Worm (Caenorhabditis elegans) whole organism, L1 larva: ENCODE measurements around the gene nhr-97.
A peak's percentile ranks its signal among the peaks of the same experiment; 100 is the strongest.

Experiments
- C04F5.9 ChIP-seq: sonication (generic microtip); optimal IDR thresholded peaks from 2 replicates; lab custom pipeline; 2016; ENCODE audit warnings: missing genetic modification characterization, missing compliant biosample characterization
- F16B12.6 ChIP-seq: fragments of 150-350 bp; optimal IDR thresholded peaks from 2 replicates; lab custom pipeline; 2014; ENCODE audit warnings: missing biosample characterization, missing genetic modification characterization
- aha-1 ChIP-seq: fragments of 150-350 bp; optimal IDR thresholded peaks from 2 replicates; lab custom pipeline; 2014; ENCODE audit warnings: missing biosample characterization, missing genetic modification characterization
- aly-2 ChIP-seq: fragments of 150-350 bp; optimal IDR thresholded peaks from 2 replicates; lab custom pipeline; 2014; ENCODE audit warnings: missing biosample characterization, missing genetic modification characterization
- ama-1 ChIP-seq: fragments of 150-350 bp; optimal IDR thresholded peaks from 2 replicates; lab custom pipeline; 2014
- blmp-1 ChIP-seq: fragments of 150-350 bp; optimal IDR thresholded peaks from 2 replicates; lab custom pipeline; 2014; ENCODE audit warnings: missing biosample characterization, missing genetic modification characterization
- ceh-63 ChIP-seq: fragments of 200-800 bp; sonication (Bioruptor generic); optimal IDR thresholded peaks from 2 replicates; lab custom pipeline; 2018; ENCODE audit warnings: mild to moderate bottlenecking, missing genetic modification characterization, missing compliant biosample characterization
- ceh-8 ChIP-seq: fragments of 200-800 bp; sonication (Bioruptor generic); optimal IDR thresholded peaks from 2 replicates; lab custom pipeline; 2018; ENCODE audit warnings: mild to moderate bottlenecking, missing genetic modification characterization, moderate library complexity, missing compliant biosample characterization
- ceh-88 ChIP-seq: fragments of 200-800 bp; sonication (Bioruptor generic); IDR thresholded peaks from 2 replicates; pipeline ENCODE4 v1.3.6; 2022; ENCODE audit warnings: missing genetic modification characterization, missing compliant biosample characterization
- ceh-90 ChIP-seq: sonication (generic microtip); optimal IDR thresholded peaks from 2 replicates; lab custom pipeline; 2016; ENCODE audit warnings: missing genetic modification characterization, missing compliant biosample characterization
- ces-1 ChIP-seq: fragments of 150-350 bp; optimal IDR thresholded peaks from 2 replicates; lab custom pipeline; 2014; ENCODE audit warnings: missing biosample characterization, missing genetic modification reagents, missing genetic modification characterization
- dpl-1 ChIP-seq, 3 experiments: fragments of 150-350 bp in 2 of 3; sonication (generic microtip) in 1 of 3; optimal IDR thresholded peaks; 2 replicates each; lab custom pipeline; 2014 to 2017; ENCODE audit warnings: missing biosample characterization in 3 of 3, missing genetic modification characterization in 3 of 3, missing genetic modification reagents in 3 of 3
- dsc-1 ChIP-seq: sonication (generic microtip); optimal IDR thresholded peaks from 2 replicates; lab custom pipeline; 2016; ENCODE audit warnings: mild to moderate bottlenecking, missing genetic modification characterization, missing compliant biosample characterization
- egl-27 ChIP-seq, 2 experiments: fragments of 150-350 bp in 1 of 2; sonication (generic microtip); optimal IDR thresholded peaks; 3 replicates each; lab custom pipeline; 2017 to 2018; ENCODE audit warnings: missing biosample characterization in 2 of 2, missing genetic modification characterization in 2 of 2, missing genetic modification reagents in 2 of 2
- elt-2 ChIP-seq: sonication (generic microtip); optimal IDR thresholded peaks from 2 replicates; lab custom pipeline; 2016; ENCODE audit warnings: missing genetic modification characterization, mild to moderate bottlenecking, inconsistent platforms, missing compliant biosample characterization, missing genetic modification reagents
- elt-3 ChIP-seq, 6 experiments: fragments of 150-350 bp in 1 of 6; sonication (generic microtip); optimal IDR thresholded peaks; 2 replicates each; lab custom pipeline; 2017 to 2018; ENCODE audit warnings: missing biosample characterization in 6 of 6, missing genetic modification characterization in 6 of 6, inconsistent platforms in 1 of 6
- fos-1 ChIP-seq: fragments of 150-350 bp; optimal IDR thresholded peaks from 2 replicates; lab custom pipeline; 2014; ENCODE audit warnings: missing biosample characterization, missing genetic modification characterization
- grh-1 ChIP-seq: fragments of 200-800 bp; sonication (Bioruptor generic); IDR thresholded peaks from 2 replicates; pipeline ENCODE4 v1.3.6; 2022; ENCODE audit warnings: missing genetic modification reagents, missing genetic modification characterization, missing compliant biosample characterization
- hlh-17 ChIP-seq: fragments of 200-800 bp; sonication (Bioruptor generic); optimal IDR thresholded peaks from 2 replicates; lab custom pipeline; 2018; ENCODE audit warnings: missing genetic modification characterization, mild to moderate bottlenecking, missing compliant biosample characterization, moderate library complexity, borderline replicate concordance
- hpl-2 ChIP-seq: fragments of 150-350 bp; optimal IDR thresholded peaks from 2 replicates; lab custom pipeline; 2014; ENCODE audit warnings: missing biosample characterization, missing genetic modification reagents, missing genetic modification characterization
- irx-1 ChIP-seq: sonication (generic microtip); optimal IDR thresholded peaks from 2 replicates; lab custom pipeline; 2016; ENCODE audit warnings: missing genetic modification characterization, missing compliant biosample characterization
- isw-1 ChIP-seq: fragments of 200-800 bp; sonication (Bioruptor generic); IDR thresholded peaks from 2 replicates; pipeline ENCODE4 v1.3.6; 2022; ENCODE audit warnings: missing genetic modification characterization, missing compliant biosample characterization
- jun-1 ChIP-seq: fragments of 150-350 bp; optimal IDR thresholded peaks from 2 replicates; lab custom pipeline; 2014; ENCODE audit warnings: missing biosample characterization, missing genetic modification reagents, missing genetic modification characterization
- lin-14 ChIP-seq: fragments of 200-800 bp; sonication (Bioruptor generic); optimal IDR thresholded peaks from 2 replicates; lab custom pipeline; 2018; ENCODE audit warnings: mild to moderate bottlenecking, missing genetic modification characterization, moderate library complexity, missing compliant biosample characterization
- lin-35 ChIP-seq, 2 experiments: fragments of 150-350 bp; optimal IDR thresholded peaks; 2 replicates each; lab custom pipeline; 2014; ENCODE audit warnings: missing biosample characterization in 2 of 2, missing genetic modification characterization in 2 of 2, missing genetic modification reagents in 2 of 2
- mab-9 ChIP-seq: fragments of 200-800 bp; sonication (Bioruptor generic); IDR thresholded peaks from 2 replicates; pipeline ENCODE4 v1.3.6; 2022; ENCODE audit warnings: missing genetic modification reagents, missing genetic modification characterization, missing compliant biosample characterization
- mep-1 ChIP-seq: fragments of 150-350 bp; optimal IDR thresholded peaks from 2 replicates; lab custom pipeline; 2014; ENCODE audit warnings: missing biosample characterization, missing genetic modification characterization
- nhr-11 ChIP-seq: fragments of 150-350 bp; optimal IDR thresholded peaks from 2 replicates; lab custom pipeline; 2014; ENCODE audit warnings: missing biosample characterization, missing genetic modification characterization
- nhr-12 ChIP-seq: sonication (generic microtip); optimal IDR thresholded peaks from 2 replicates; lab custom pipeline; 2017; ENCODE audit warnings: missing biosample characterization, missing genetic modification characterization
- nhr-19 ChIP-seq: fragments of 200-800 bp; sonication (Bioruptor generic); conservative IDR thresholded peaks from 2 replicates; pipeline ENCODE4 v1.3.6; 2022; ENCODE audit warnings: missing genetic modification characterization, missing compliant biosample characterization
- nhr-20 ChIP-seq: sonication (generic microtip); optimal IDR thresholded peaks from 2 replicates; lab custom pipeline; 2016; ENCODE audit warnings: mild to moderate bottlenecking, missing genetic modification characterization, missing compliant biosample characterization
- nhr-237 ChIP-seq: fragments of 150-350 bp; optimal IDR thresholded peaks from 2 replicates; lab custom pipeline; 2014; ENCODE audit warnings: missing biosample characterization, missing genetic modification characterization
- nhr-47 ChIP-seq: sonication (generic microtip); optimal IDR thresholded peaks from 2 replicates; lab custom pipeline; 2016; ENCODE audit warnings: mild to moderate bottlenecking, missing genetic modification characterization, moderate library complexity, missing compliant biosample characterization
- nhr-71 ChIP-seq: sonication (generic microtip); optimal IDR thresholded peaks from 2 replicates; lab custom pipeline; 2016; ENCODE audit warnings: mild to moderate bottlenecking, missing genetic modification characterization, moderate library complexity, missing compliant biosample characterization
- nhr-85 ChIP-seq: sonication (generic microtip); peaks from one replicate; lab custom pipeline; 2016; ENCODE audit warnings: missing genetic modification characterization, inconsistent platforms, missing compliant biosample characterization
- pax-3 ChIP-seq: fragments of 200-800 bp; sonication (Bioruptor generic); optimal IDR thresholded peaks from 2 replicates; lab custom pipeline; 2018; ENCODE audit warnings: mild to moderate bottlenecking, missing genetic modification characterization, moderate library complexity, missing compliant biosample characterization
- pqm-1 ChIP-seq: sonication (generic microtip); optimal IDR thresholded peaks from 3 replicates; lab custom pipeline; 2017; ENCODE audit warnings: missing biosample characterization, missing genetic modification characterization
- skn-1 ChIP-seq: fragments of 150-350 bp; optimal IDR thresholded peaks from 2 replicates; lab custom pipeline; 2014; ENCODE audit warnings: missing biosample characterization, missing genetic modification characterization
- sox-4 ChIP-seq: sonication (generic microtip); optimal IDR thresholded peaks from 2 replicates; lab custom pipeline; 2016; ENCODE audit warnings: missing genetic modification characterization, missing compliant biosample characterization
- swsn-7 ChIP-seq: sonication (generic microtip); optimal IDR thresholded peaks from 2 replicates; lab custom pipeline; 2016; ENCODE audit warnings: missing genetic modification characterization, missing compliant biosample characterization
- tbx-2 ChIP-seq: sonication (generic microtip); optimal IDR thresholded peaks from 2 replicates; lab custom pipeline; 2016; ENCODE audit warnings: missing genetic modification characterization, missing compliant biosample characterization
- tlp-1 ChIP-seq: fragments of 150-350 bp; optimal IDR thresholded peaks from 2 replicates; lab custom pipeline; 2014; ENCODE audit warnings: missing biosample characterization, missing genetic modification characterization
- unc-130 ChIP-seq: fragments of 150-350 bp; optimal IDR thresholded peaks from 2 replicates; lab custom pipeline; 2017; ENCODE audit warnings: missing biosample characterization, missing genetic modification characterization, inconsistent platforms
- unc-30 ChIP-seq: sonication (generic microtip); optimal IDR thresholded peaks from 2 replicates; lab custom pipeline; 2017; ENCODE audit warnings: missing biosample characterization, missing genetic modification characterization
- unc-62 ChIP-seq: fragments of 150-350 bp; optimal IDR thresholded peaks from 2 replicates; lab custom pipeline; 2014; ENCODE audit warnings: missing biosample characterization, missing genetic modification reagents, missing genetic modification characterization
- unc-98 ChIP-seq: fragments of 200-800 bp; sonication (Bioruptor generic); IDR thresholded peaks from 2 replicates; pipeline ENCODE4 v1.3.6; 2022; ENCODE audit warnings: missing genetic modification characterization, missing compliant biosample characterization
- xbp-1 ChIP-seq: sonication (generic microtip); optimal IDR thresholded peaks from 2 replicates; lab custom pipeline; 2016; ENCODE audit warnings: missing genetic modification characterization, missing compliant biosample characterization

Gene nhr-97

DNA sequence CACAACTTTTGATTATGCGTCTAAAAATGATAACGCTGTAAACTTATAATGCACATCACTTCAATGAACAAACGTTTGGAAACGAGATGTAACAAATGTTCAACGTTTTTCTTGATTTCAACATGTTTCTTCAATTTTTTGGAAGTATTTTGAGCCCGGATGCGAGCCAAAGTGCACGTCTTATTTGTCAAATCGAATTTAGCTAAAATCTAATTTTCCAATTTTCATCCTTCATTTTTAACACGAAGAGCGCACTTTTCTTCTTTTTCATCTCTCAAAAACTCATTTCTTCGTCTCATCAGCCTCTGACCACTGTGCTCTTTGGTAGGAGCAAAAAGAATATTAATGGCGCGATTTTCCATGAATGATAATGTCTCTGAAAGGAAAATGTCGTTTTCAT is 40.9 kb downstream of the nhr-97 start (continued):
- TF ChIP-seq irx-1 (tag; lab: Kevin White, UChicago), result no peak
- no peak for TF ChIP-seq sox-4 (tag; lab: Kevin White, UChicago)
- no peak for TF ChIP-seq ama-1
- TF ChIP-seq ceh-63, result no peak
- no peak for TF ChIP-seq unc-130 (tag; lab: Kevin White, UChicago)
- TF ChIP-seq dsc-1 (tag; lab: Kevin White, UChicago), result peak; percentile 54
- TF ChIP-seq jun-1 (tag; lab: Kevin White, UChicago), result no peak
- no peak for TF ChIP-seq nhr-237
- no peak for TF ChIP-seq swsn-7
- TF ChIP-seq ces-1 (GFP tag; lab: Kevin White, UChicago), result peak; percentile 72
- no peak for TF ChIP-seq grh-1
- TF ChIP-seq elt-3 (tag; optimal IDR thresholded peaks at IDR 0.05; lab: Kevin White, UChicago), result no peak
- no peak for TF ChIP-seq mep-1 (tag; lab: Kevin White, UChicago)
- peak; percentile 40 for TF ChIP-seq nhr-71 (tag; lab: Kevin White, UChicago)
- no peak for TF ChIP-seq F16B12.6 (tag; lab: Kevin White, UChicago)
- TF ChIP-seq nhr-47 (tag; lab: Kevin White, UChicago), result peak; percentile 8

DNA sequence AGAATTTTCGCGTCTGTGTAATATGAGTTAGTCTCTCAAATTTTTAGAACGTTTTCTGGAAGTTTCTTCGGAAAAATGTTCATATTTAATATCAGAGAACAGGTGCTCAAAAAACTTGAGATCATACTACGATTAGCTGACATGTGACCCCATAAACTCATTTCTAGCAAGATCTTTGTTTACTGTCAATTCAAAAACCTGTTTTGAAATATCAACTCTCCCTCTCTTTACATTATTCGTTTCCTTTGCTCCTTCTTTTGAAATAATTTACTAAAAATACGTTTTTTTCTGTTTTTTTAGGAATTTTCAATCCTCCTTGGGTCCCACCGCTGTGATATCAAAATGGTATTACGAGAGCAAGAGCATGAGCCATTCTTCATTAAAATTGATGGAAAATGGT is 41.7 kb downstream of the nhr-97 start, which contains the start of gene fat-4:
Gene fat-4 (plus strand): TSS at position 301 of the 400 bp plus-strand sequence.
- TF ChIP-seq ces-1 (GFP tag; lab: Kevin White, UChicago) (no peak), tbx-2 (no peak), aly-2 (tag; lab: Kevin White, UChicago) (no peak), ceh-88 (GFP tag; lab: Robert Waterston, UW) (no peak), egl-27 (tag; optimal IDR thresholded peaks at IDR 0.05; lab: Kevin White, UChicago) (no peak), fos-1 (tag; lab: Kevin White, UChicago) (no peak), mab-9 (no peak), unc-62 (no peak), nhr-85 (tag; lab: Kevin White, UChicago) (no peak)

DNA sequence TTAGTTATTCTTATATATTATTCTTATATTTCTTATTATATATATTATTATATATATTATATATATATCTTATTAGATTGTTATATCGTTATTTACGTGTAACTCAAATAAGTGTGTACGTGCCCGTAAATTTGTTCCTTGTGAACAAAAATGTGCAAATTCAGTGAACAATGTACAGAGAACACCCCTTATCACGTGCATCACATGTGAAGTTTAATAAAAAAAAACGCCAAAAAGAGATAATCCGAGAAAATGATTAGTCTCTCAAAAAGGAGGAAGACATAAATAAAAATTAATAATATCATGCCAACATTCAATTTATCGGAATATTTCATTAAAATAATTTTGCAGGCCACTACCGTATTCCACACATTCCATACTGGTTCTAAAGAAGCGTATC is 42.2 kb downstream of the nhr-97 start:
- peak; percentile 40 for TF ChIP-seq elt-2
- no peak for TF ChIP-seq hlh-17 (GFP tag; lab: Kevin White, UChicago)
- no peak for TF ChIP-seq nhr-47 (tag; lab: Kevin White, UChicago)
- TF ChIP-seq F16B12.6 (tag; lab: Kevin White, UChicago), result no peak
- 0 out of 2 replicates have a peak, but pooled peaks have one; percentile 9 for TF ChIP-seq nhr-19
- peak; percentile 42 for TF ChIP-seq dsc-1 (tag; lab: Kevin White, UChicago)

DNA sequence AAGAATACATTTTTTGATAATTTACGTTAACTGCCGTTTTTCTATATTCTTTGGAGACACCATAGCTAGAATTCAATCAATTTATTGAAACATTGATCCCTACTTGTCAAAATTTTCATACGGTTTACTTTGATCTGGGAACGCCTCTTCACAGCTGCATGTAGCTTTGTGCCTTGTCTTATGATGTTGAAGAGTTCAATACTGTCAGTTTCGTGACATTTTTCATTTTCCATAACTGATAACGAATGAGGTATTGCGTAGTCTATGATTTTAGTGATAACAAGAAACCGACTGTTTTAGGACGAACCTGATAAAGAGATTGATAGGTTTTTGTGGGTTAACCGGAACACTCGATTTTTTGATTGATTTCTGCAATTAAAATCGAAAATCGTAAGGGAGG is 44.0 kb downstream of the nhr-97 start:
- TF ChIP-seq C04F5.9 (tag; lab: Kevin White, UChicago) (no peak), pqm-1 (tag; lab: Kevin White, UChicago) (peak; percentile 88), nhr-11 (no peak), aly-2 (tag; lab: Kevin White, UChicago) (no peak), xbp-1 (tag; lab: Kevin White, UChicago) (no peak), nhr-12 (tag; lab: Kevin White, UChicago) (no peak), hpl-2 (GFP tag; lab: Kevin White, UChicago) (no peak), ceh-90 (no peak), nhr-71 (tag; lab: Kevin White, UChicago) (peak; percentile 19), aha-1 (tag; lab: Kevin White, UChicago) (no peak), pax-3 (tag; lab: Kevin White, UChicago) (no peak), skn-1 (tag; lab: Kevin White, UChicago) (no peak), isw-1 (GFP tag; lab: Robert Waterston, UW) (no peak), blmp-1 (peak; percentile 16), dsc-1 (tag; lab: Kevin White, UChicago) (no peak), nhr-20 (peak; percentile 9), mab-9 (no peak), unc-98 (GFP tag; lab: Robert Waterston, UW) (no peak), elt-2 (peak; percentile 95), ama-1 (no peak), elt-3 (tag; optimal IDR thresholded peaks at IDR 0.05; lab: Kevin White, UChicago) (peak in 1 of 6 experiments; percentile 23), lin-14 (GFP tag; lab: Kevin White, UChicago) (peak; percentile 33), unc-30 (tag; lab: Kevin White, UChicago) (no peak), lin-35 (GFP tag; optimal IDR thresholded peaks at IDR 0.05; lab: Kevin White, UChicago) (peak in 1 of 2 experiments; percentile 49), tlp-1 (tag; lab: Kevin White, UChicago) (peak; percentile 84), ceh-8 (GFP tag; lab: Kevin White, UChicago) (no peak), nhr-85 (tag; lab: Kevin White, UChicago) (peak; percentile 25), dpl-1 (GFP tag; optimal IDR thresholded peaks at IDR 0.05; lab: Kevin White, UChicago) (no peak)
